Worm (Caenorhabditis elegans) whole organism, L2 larva: ENCODE data around the gene let-711.

Source experiments
- ZK546.5 ChIP-seq: sonication (generic microtip); optimal IDR thresholded peaks from 2 replicates; lab custom pipeline; 2017; ENCODE audit warnings: missing biosample characterization, missing genetic modification characterization
- ama-1 ChIP-seq: fragments of 150-350 bp; optimal IDR thresholded peaks from 2 replicates; lab custom pipeline; 2018; ENCODE audit warnings: inconsistent platforms
- egl-27 ChIP-seq: sonication (generic microtip); optimal IDR thresholded peaks from 3 replicates; lab custom pipeline; 2017; ENCODE audit warnings: missing biosample characterization, missing genetic modification reagents, missing genetic modification characterization
- elt-1 ChIP-seq: fragments of 150-350 bp; optimal IDR thresholded peaks from 2 replicates; lab custom pipeline; 2014; ENCODE audit warnings: missing biosample characterization, missing genetic modification characterization
- fos-1 ChIP-seq: fragments of 150-350 bp; optimal IDR thresholded peaks from 2 replicates; lab custom pipeline; 2014; ENCODE audit warnings: missing biosample characterization, missing genetic modification characterization
- nhr-12 ChIP-seq: fragments of 150-350 bp; optimal IDR thresholded peaks from 2 replicates; lab custom pipeline; 2014; ENCODE audit warnings: missing biosample characterization, missing genetic modification characterization
- nhr-21 ChIP-seq: fragments of 150-350 bp; optimal IDR thresholded peaks from 2 replicates; lab custom pipeline; 2014; ENCODE audit warnings: missing biosample characterization, missing genetic modification characterization
- nhr-23 ChIP-seq: fragments of 150-350 bp; optimal IDR thresholded peaks from 2 replicates; lab custom pipeline; 2014; ENCODE audit warnings: missing biosample characterization, missing genetic modification reagents, missing genetic modification characterization
- sma-3 ChIP-seq: sonication (generic microtip); optimal IDR thresholded peaks from 2 replicates; lab custom pipeline; 2016; ENCODE audit warnings: missing genetic modification reagents, missing genetic modification characterization, missing compliant biosample characterization
- snpc-4 ChIP-seq: fragments of 150-350 bp; optimal IDR thresholded peaks from 2 replicates; lab custom pipeline; 2014; ENCODE audit warnings: missing biosample characterization, missing genetic modification characterization
- unc-62 ChIP-seq: fragments of 150-350 bp; optimal IDR thresholded peaks from 2 replicates; lab custom pipeline; 2014; ENCODE audit warnings: missing biosample characterization, missing genetic modification reagents, missing genetic modification characterization

DNA sequence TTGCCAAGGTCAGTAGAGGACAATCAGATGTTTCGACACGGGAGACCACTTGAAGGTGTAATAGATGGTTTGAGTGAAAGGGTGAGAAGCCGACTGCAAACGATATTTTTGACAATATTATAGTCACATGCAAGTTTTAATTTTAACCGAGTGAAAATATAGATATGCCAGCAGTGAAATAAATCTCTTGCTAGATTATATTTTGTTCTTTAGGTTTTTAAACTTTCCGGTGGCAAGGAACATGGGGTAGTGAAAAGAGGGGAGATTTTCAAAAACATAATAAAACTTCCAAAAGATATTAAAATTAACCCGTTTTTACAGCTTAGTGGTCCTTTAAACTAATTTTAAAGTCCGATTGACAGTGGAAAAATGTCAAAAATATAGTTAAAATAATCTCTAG, 58.8 kb downstream of the let-711 start, which contains the start of gene C06E8.5:
- TF ChIP-seq sma-3 (GFP tag; lab: Kevin White, UChicago) (no peak), snpc-4 (tag; lab: Kevin White, UChicago) (no peak), ZK546.5 (tag; lab: Kevin White, UChicago) (no peak), nhr-23 (tag; lab: Kevin White, UChicago) (no peak), fos-1 (no peak), egl-27 (tag; lab: Kevin White, UChicago) (no peak), elt-1 (tag; lab: Kevin White, UChicago) (no peak), nhr-21 (no peak), nhr-12 (no peak), ama-1 (lab: Kevin White, UChicago) (no peak), unc-62 (no peak)
